Worm (Caenorhabditis elegans): ENCODE results near the gene Y69A2AR.32.

DNA sequence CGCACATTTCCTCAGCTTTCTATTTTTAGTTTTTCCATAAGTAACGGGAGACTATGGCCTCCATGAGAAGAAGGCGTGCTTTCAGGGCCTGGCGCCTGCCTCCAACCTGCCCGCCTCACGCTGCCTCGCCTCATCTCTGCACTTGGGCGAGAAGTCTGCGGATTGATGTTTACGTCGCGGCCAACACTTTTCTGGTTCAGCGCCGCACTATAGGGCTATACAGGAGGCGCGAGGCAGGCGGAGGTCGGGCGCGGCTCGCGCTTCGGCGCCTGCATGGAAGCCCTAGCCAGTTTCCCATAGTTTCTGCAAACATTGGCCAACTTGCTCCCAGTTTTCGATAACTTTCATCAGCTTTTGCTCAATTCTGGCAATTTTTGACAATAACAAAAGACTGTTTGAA lies 37.1 kb upstream of the Y69A2AR.32 start:
- TF ChIP-seq sox-4 (tag; optimal IDR thresholded peaks at IDR 0.05) (no peak), hlh-8 (tag; optimal IDR thresholded peaks at IDR 0.05) (no peak), tbx-2 (tag; optimal IDR thresholded peaks at IDR 0.05) (no peak), elt-2 (tag; optimal IDR thresholded peaks at IDR 0.05) (no peak), dmd-4 (tag; optimal IDR thresholded peaks at IDR 0.05; ENCODE audit: borderline replicate concordance) (no peak), ceh-9 (tag; optimal IDR thresholded peaks at IDR 0.05) (no peak), rnt-1 (tag; optimal IDR thresholded peaks at IDR 0.05) (no peak), ceh-19 (GFP tag; optimal IDR thresholded peaks at IDR 0.05) (no peak), nhr-11 (tag; optimal IDR thresholded peaks at IDR 0.05) (no peak), K09A11.1 (tag; optimal IDR thresholded peaks at IDR 0.05; ENCODE audit: insufficient read depth) (no peak), madf-2 (tag; optimal IDR thresholded peaks at IDR 0.05) (no peak)

Data from whole organism, late embryonic.